Worm (Caenorhabditis elegans): Measurements from ENCODE around the gene ZC449.5.
A peak's percentile ranks its signal among the peaks of the same experiment; 100 is the strongest.

ZC449.5 gene

ce11 chrX:5037673-5038072, at the start of gene ZC449.5:
Gene ZC449.5, minus strand, starts transcription at chrX:5037773.
- TF ChIP-seq elt-2 (tag; optimal IDR thresholded peaks at IDR 0.05) (peak; percentile 23), hmg-11 (tag; optimal IDR thresholded peaks at IDR 0.05) (no peak)

ce11 chrX:5086212-5086611, 48.6 kb upstream of the ZC449.5 start:
- peak; percentile 0 for TF ChIP-seq snpc-4 (tag; optimal IDR thresholded peaks at IDR 0.05)
- no peak for TF ChIP-seq lin-39 (tag; optimal IDR thresholded peaks at IDR 0.05)
- TF ChIP-seq pha-4 (tag; optimal IDR thresholded peaks at IDR 0.05), result peak; percentile 72

ce11 chrX:5085465-5085864, 47.9 kb upstream of the ZC449.5 start:
- TF ChIP-seq pqm-1 (tag; optimal IDR thresholded peaks at IDR 0.05) (no peak), ztf-11 (tag; optimal IDR thresholded peaks at IDR 0.05) (peak; percentile 48), daf-12 (tag; optimal IDR thresholded peaks at IDR 0.05) (no peak), nhr-12 (tag; optimal IDR thresholded peaks at IDR 0.05) (no peak), eor-1 (tag; optimal IDR thresholded peaks at IDR 0.05) (peak in 1 of 2 experiments; percentile 37), elt-1 (tag; optimal IDR thresholded peaks at IDR 0.05) (no peak), hmg-11 (tag; optimal IDR thresholded peaks at IDR 0.05) (peak; percentile 89), sea-2 (GFP tag; optimal IDR thresholded peaks at IDR 0.05) (peak; percentile 3), zag-1 (tag; optimal IDR thresholded peaks at IDR 0.05) (no peak), nhr-43 (tag; optimal IDR thresholded peaks at IDR 0.05; ENCODE audit: poor library complexity, severe bottlenecking) (peak; percentile 86), elt-3 (tag; optimal IDR thresholded peaks at IDR 0.05) (peak in 1 of 3 experiments; percentile 40), nhr-11 (tag; optimal IDR thresholded peaks at IDR 0.05) (peak; percentile 72), ztf-4 (tag; optimal IDR thresholded peaks at IDR 0.05) (no peak), R02D3.7 (tag; optimal IDR thresholded peaks at IDR 0.05) (peak; percentile 39), nhr-77 (tag; optimal IDR thresholded peaks at IDR 0.05) (peak; percentile 67), lin-15B (tag; optimal IDR thresholded peaks at IDR 0.05) (peak; percentile 26), unc-39 (tag; optimal IDR thresholded peaks at IDR 0.05) (peak; percentile 61), ceh-9 (tag; optimal IDR thresholded peaks at IDR 0.05) (no peak), pha-4 (tag; optimal IDR thresholded peaks at IDR 0.05) (peak; percentile 75), fkh-10 (GFP tag; optimal IDR thresholded peaks at IDR 0.05) (no peak), tbx-2 (tag; optimal IDR thresholded peaks at IDR 0.05) (peak; percentile 84), ceh-16 (tag; optimal IDR thresholded peaks at IDR 0.05) (no peak), egl-27 (tag; optimal IDR thresholded peaks at IDR 0.05) (peak; percentile 85), nhr-67 (tag; optimal IDR thresholded peaks at IDR 0.05) (no peak), aly-2 (tag; optimal IDR thresholded peaks at IDR 0.05) (peak; percentile 16), nfya-1 (tag; optimal IDR thresholded peaks at IDR 0.05; ENCODE audit: insufficient read depth) (peak; percentile 80), ceh-82 (tag; optimal IDR thresholded peaks at IDR 0.05) (peak; percentile 36), egl-5 (tag; optimal IDR thresholded peaks at IDR 0.05) (peak; percentile 57), fos-1 (tag; optimal IDR thresholded peaks at IDR 0.05) (peak; percentile 29), jun-1 (tag; optimal IDR thresholded peaks at IDR 0.05) (peak; percentile 64), fkh-2 (tag; optimal IDR thresholded peaks at IDR 0.05) (no peak), nhr-76 (tag; optimal IDR thresholded peaks at IDR 0.05) (peak; percentile 23), ceh-28 (tag; optimal IDR thresholded peaks at IDR 0.05) (peak; percentile 28), nhr-25 (tag; optimal IDR thresholded peaks at IDR 0.05) (peak; percentile 60), skn-1 (tag; optimal IDR thresholded peaks at IDR 0.05) (peak; percentile 52), mml-1 (tag; optimal IDR thresholded peaks at IDR 0.05) (peak; percentile 10), lsy-12 (tag; optimal IDR thresholded peaks at IDR 0.05) (peak; percentile 86), snpc-4 (tag; optimal IDR thresholded peaks at IDR 0.05) (peak; percentile 26), ZK546.5 (tag; optimal IDR thresholded peaks at IDR 0.05) (no peak), nhr-237 (tag; optimal IDR thresholded peaks at IDR 0.05) (no peak), elt-2 (tag; optimal IDR thresholded peaks at IDR 0.05) (peak; percentile 78), unc-62 (GFP tag; optimal IDR thresholded peaks at IDR 0.05) (peak; percentile 17), nhr-23 (tag; optimal IDR thresholded peaks at IDR 0.05) (peak; percentile 45), ama-1 (optimal IDR thresholded peaks at IDR 0.05) (no peak), nhr-28 (tag; optimal IDR thresholded peaks at IDR 0.05) (no peak), lin-39 (tag; optimal IDR thresholded peaks at IDR 0.05) (peak; percentile 84), mdl-1 (tag; optimal IDR thresholded peaks at IDR 0.05) (no peak)

Data from whole organism, L3 larva.